Worm (Caenorhabditis elegans) whole organism, L4 larva: ENCODE data around the gene mlck-1.

ENCODE experiments used
- ZK337.2 ChIP-seq: fragments of 200-800 bp; sonication (Bioruptor generic); IDR thresholded peaks from 2 replicates; pipeline ENCODE4 v1.3.6; 2022; ENCODE audit warnings: missing genetic modification reagents, missing genetic modification characterization, missing compliant biosample characterization
- aly-2 ChIP-seq: sonication (generic microtip); optimal IDR thresholded peaks from 2 replicates; lab custom pipeline; 2018; ENCODE audit warnings: missing biosample characterization, missing genetic modification characterization
- attf-4 ChIP-seq: sonication (generic microtip); optimal IDR thresholded peaks from 3 replicates; lab custom pipeline; 2017; ENCODE audit warnings: missing biosample characterization, missing genetic modification characterization
- ctbp-1 ChIP-seq: fragments of 200-800 bp; sonication (Bioruptor generic); IDR thresholded peaks from 2 replicates; pipeline ENCODE4 v1.3.6; 2022; ENCODE audit warnings: missing genetic modification reagents, missing genetic modification characterization, missing compliant biosample characterization
- daf-12 ChIP-seq: fragments of 150-350 bp; optimal IDR thresholded peaks from 2 replicates; lab custom pipeline; 2014; ENCODE audit warnings: missing biosample characterization, missing genetic modification reagents, missing genetic modification characterization
- dve-1 ChIP-seq: sonication (generic microtip); optimal IDR thresholded peaks from 2 replicates; lab custom pipeline; 2017; ENCODE audit warnings: antibody characterized with exemption, mild to moderate bottlenecking, missing genetic modification characterization, missing compliant biosample characterization; ENCODE audit not compliant: insufficient read depth
- egl-27 ChIP-seq: sonication (generic microtip); optimal IDR thresholded peaks from 3 replicates; lab custom pipeline; 2017; ENCODE audit warnings: missing biosample characterization, missing genetic modification reagents, missing genetic modification characterization
- gei-8 ChIP-seq: fragments of 200-800 bp; sonication (Bioruptor generic); optimal IDR thresholded peaks from 2 replicates; lab custom pipeline; 2018; ENCODE audit warnings: mild to moderate bottlenecking, missing genetic modification characterization, missing compliant biosample characterization
- lim-7 ChIP-seq: fragments of 200-800 bp; sonication (Bioruptor generic); IDR thresholded peaks from 2 replicates; pipeline ENCODE4 v1.3.6; 2022; ENCODE audit warnings: missing genetic modification characterization, missing compliant biosample characterization
- nhr-237 ChIP-seq: sonication (generic microtip); optimal IDR thresholded peaks from 2 replicates; lab custom pipeline; 2017; ENCODE audit warnings: missing biosample characterization, missing genetic modification characterization
- pqm-1 ChIP-seq: sonication (generic microtip); optimal IDR thresholded peaks from 2 replicates; lab custom pipeline; 2017; ENCODE audit warnings: missing biosample characterization, missing genetic modification characterization
- saeg-2 ChIP-seq: fragments of 200-800 bp; sonication (Bioruptor generic); IDR thresholded peaks from 2 replicates; pipeline ENCODE4 v1.3.6; 2022; ENCODE audit warnings: missing genetic modification reagents, missing genetic modification characterization, missing compliant biosample characterization
- unc-39 ChIP-seq: sonication (generic microtip); optimal IDR thresholded peaks from 2 replicates; lab custom pipeline; 2017; ENCODE audit warnings: missing biosample characterization, missing genetic modification characterization
- unc-62 ChIP-seq, 3 experiments: fragments of 150-350 bp in 1 of 3; sonication (generic microtip); optimal IDR thresholded peaks in 2 of 3; peaks in 1 of 3; 1 replicate in 1 of 3; 2 replicates in 2 of 3; lab custom pipeline; 2014 to 2017; ENCODE audit warnings: missing biosample characterization in 3 of 3, missing genetic modification characterization in 3 of 3, missing genetic modification reagents in 3 of 3, missing genotype in 1 of 3

DNA sequence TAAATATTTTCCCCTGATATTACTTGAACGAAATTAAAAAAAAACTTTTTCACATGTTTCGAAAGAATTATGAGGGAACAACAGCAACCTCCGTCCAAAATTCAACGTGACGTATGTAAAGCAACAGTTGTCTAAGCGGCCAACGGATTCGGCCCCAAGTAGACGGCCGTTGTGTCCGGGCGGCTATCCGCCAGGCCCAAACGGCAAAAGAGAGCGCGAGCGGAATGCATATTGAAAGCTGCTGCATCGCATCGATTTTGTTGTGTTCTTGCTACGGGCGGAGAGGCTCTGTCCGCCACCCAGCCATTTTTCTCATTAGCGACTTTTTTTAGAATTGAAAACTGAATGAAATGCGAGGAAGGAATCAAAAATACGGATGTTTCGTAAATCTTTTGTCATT lies 9.6 kb upstream of the mlck-1 start:
- TF ChIP-seq daf-12 (no peak), aly-2 (tag; lab: Kevin White, UChicago) (no peak), dve-1 (tag; lab: Kevin White, UChicago) (no peak), unc-39 (tag; lab: Kevin White, UChicago) (no peak), ctbp-1 (GFP tag; lab: Robert Waterston, UW) (no peak), lim-7 (GFP tag; lab: Robert Waterston, UW) (no peak), egl-27 (tag; lab: Kevin White, UChicago) (no peak), nhr-237 (no peak), ZK337.2 (GFP tag; lab: Robert Waterston, UW) (no peak), saeg-2 (GFP tag; lab: Robert Waterston, UW) (no peak), pqm-1 (no peak), gei-8 (GFP tag; lab: Kevin White, UChicago) (no peak), unc-62 (GFP tag; optimal IDR thresholded peaks at IDR 0.05 in 1 of 2; lab: Kevin White, UChicago) (no peak), unc-62 (tag; optimal IDR thresholded peaks at IDR 0.05; lab: Kevin White, UChicago) (no peak), attf-4 (tag; lab: Kevin White, UChicago) (no peak)
